Worm (Caenorhabditis elegans) whole organism, L4 larva: ENCODE data around the gene M04B2.2.

Experiments used
- F10B5.3 ChIP-seq: sonication (generic microtip); optimal IDR thresholded peaks from 2 replicates; lab custom pipeline; 2016; ENCODE audit warnings: mild to moderate bottlenecking, missing genetic modification characterization, missing compliant biosample characterization
- F26F4.8 ChIP-seq: fragments of 200-800 bp; sonication (Bioruptor generic); conservative IDR thresholded peaks from 2 replicates; pipeline ENCODE4 v1.3.6; 2022; ENCODE audit warnings: missing genetic modification characterization, missing compliant biosample characterization
- F37D6.2 ChIP-seq: sonication (generic microtip); optimal IDR thresholded peaks from 2 replicates; lab custom pipeline; 2016; ENCODE audit warnings: mild to moderate bottlenecking, missing genetic modification characterization, missing compliant biosample characterization
- F44E2.7 ChIP-seq: fragments of 200-800 bp; sonication (Bioruptor generic); IDR thresholded peaks from 2 replicates; pipeline ENCODE4 v2.1.2; 2022; ENCODE audit warnings: missing genetic modification characterization, missing compliant biosample characterization
- Y5F2A.4 ChIP-seq: fragments of 200-800 bp; sonication (Bioruptor generic); optimal IDR thresholded peaks from 2 replicates; lab custom pipeline; 2018; ENCODE audit warnings: mild to moderate bottlenecking, missing genetic modification characterization, missing compliant biosample characterization
- Y75B8A.6 ChIP-seq: fragments of 200-800 bp; sonication (Bioruptor generic); IDR thresholded peaks from 2 replicates; pipeline ENCODE4 v1.3.6; 2022; ENCODE audit warnings: missing genetic modification reagents, missing genetic modification characterization, missing compliant biosample characterization
- ZK337.2 ChIP-seq: fragments of 200-800 bp; sonication (Bioruptor generic); IDR thresholded peaks from 2 replicates; pipeline ENCODE4 v1.3.6; 2022; ENCODE audit warnings: missing genetic modification reagents, missing genetic modification characterization, missing compliant biosample characterization
- aha-1 ChIP-seq: fragments of 150-350 bp; peaks from one replicate; lab custom pipeline; 2014; ENCODE audit warnings: missing biosample characterization, missing genetic modification characterization
- arid-1 ChIP-seq: fragments of 200-800 bp; sonication (Bioruptor generic); conservative IDR thresholded peaks from 2 replicates; pipeline ENCODE4 v1.3.6; 2022; ENCODE audit warnings: missing genetic modification reagents, missing genetic modification characterization, missing compliant biosample characterization
- ceh-32 ChIP-seq: sonication (generic microtip); optimal IDR thresholded peaks from 2 replicates; lab custom pipeline; 2016; ENCODE audit warnings: mild to moderate bottlenecking, missing genetic modification characterization, missing compliant biosample characterization; ENCODE audit not compliant: poor library complexity
- ceh-44 ChIP-seq: fragments of 200-800 bp; sonication (Bioruptor generic); IDR thresholded peaks from 2 replicates; pipeline ENCODE4 v1.3.6; 2022; ENCODE audit warnings: missing genetic modification reagents, missing genetic modification characterization, missing compliant biosample characterization
- ceh-82 ChIP-seq: sonication (generic microtip); optimal IDR thresholded peaks from 2 replicates; lab custom pipeline; 2017; ENCODE audit warnings: missing biosample characterization, missing genetic modification characterization
- cey-2 ChIP-seq: sonication (generic microtip); optimal IDR thresholded peaks from 3 replicates; lab custom pipeline; 2017; ENCODE audit warnings: missing genetic modification characterization, mild to moderate bottlenecking, missing compliant biosample characterization, antibody characterized with exemption, borderline replicate concordance; ENCODE audit not compliant: insufficient read depth
- daf-16 ChIP-seq, 3 experiments: sonication (generic microtip); optimal IDR thresholded peaks; 2 replicates each; lab custom pipeline; 2016 to 2017; ENCODE audit warnings: missing genetic modification characterization in 3 of 3, missing genetic modification reagents in 3 of 3, mild to moderate bottlenecking in 2 of 3, missing compliant biosample characterization in 2 of 3, missing biosample characterization in 1 of 3, moderate library complexity in 1 of 3
- dmd-6 ChIP-seq: fragments of 200-800 bp; sonication (Bioruptor generic); IDR thresholded peaks from 2 replicates; pipeline ENCODE4 v1.3.6; 2022; ENCODE audit warnings: missing genetic modification reagents, missing genetic modification characterization, missing compliant biosample characterization
- dmd-9 ChIP-seq: fragments of 200-800 bp; sonication (Bioruptor generic); IDR thresholded peaks from 2 replicates; pipeline ENCODE4 v1.3.6; 2022; ENCODE audit warnings: missing genetic modification reagents, missing genetic modification characterization, missing compliant biosample characterization
- dpl-1 ChIP-seq: fragments of 150-350 bp; optimal IDR thresholded peaks from 2 replicates; lab custom pipeline; 2014; ENCODE audit warnings: missing biosample characterization, missing genetic modification reagents, missing genetic modification characterization
- dve-1 ChIP-seq: sonication (generic microtip); optimal IDR thresholded peaks from 2 replicates; lab custom pipeline; 2017; ENCODE audit warnings: antibody characterized with exemption, mild to moderate bottlenecking, missing genetic modification characterization, missing compliant biosample characterization; ENCODE audit not compliant: insufficient read depth
- fos-1 ChIP-seq: fragments of 150-350 bp; optimal IDR thresholded peaks from 2 replicates; lab custom pipeline; 2014; ENCODE audit warnings: missing biosample characterization, missing genetic modification characterization
- hif-1 ChIP-seq, 2 experiments: sonication (generic microtip); optimal IDR thresholded peaks; 2 replicates each; lab custom pipeline; 2016 to 2017; ENCODE audit warnings: missing compliant biosample characterization in 2 of 2, missing genetic modification characterization in 2 of 2, missing genetic modification reagents in 2 of 2, missing genotype in 2 of 2, mild to moderate bottlenecking in 1 of 2
- hlh-11 ChIP-seq: fragments of 200-800 bp; sonication (Bioruptor generic); optimal IDR thresholded peaks from 2 replicates; lab custom pipeline; 2018; ENCODE audit warnings: mild to moderate bottlenecking, missing genetic modification characterization, missing compliant biosample characterization
- jun-1 ChIP-seq: fragments of 150-350 bp; optimal IDR thresholded peaks from 2 replicates; lab custom pipeline; 2014; ENCODE audit warnings: missing biosample characterization, missing genetic modification reagents, missing genetic modification characterization
- lim-7 ChIP-seq: fragments of 200-800 bp; sonication (Bioruptor generic); IDR thresholded peaks from 2 replicates; pipeline ENCODE4 v1.3.6; 2022; ENCODE audit warnings: missing genetic modification characterization, missing compliant biosample characterization
- lin-1 ChIP-seq: fragments of 200-800 bp; sonication (Bioruptor generic); IDR thresholded peaks from 2 replicates; pipeline ENCODE4 v1.3.6; 2022; ENCODE audit warnings: missing genetic modification reagents, missing genetic modification characterization, missing compliant biosample characterization
- lin-13 ChIP-seq: fragments of 150-350 bp; optimal IDR thresholded peaks from 2 replicates; lab custom pipeline; 2014; ENCODE audit warnings: missing biosample characterization, missing genetic modification reagents, missing genetic modification characterization
- lin-29 ChIP-seq: fragments of 200-800 bp; sonication (Bioruptor generic); IDR thresholded peaks from 2 replicates; pipeline ENCODE4 v1.3.6; 2022; ENCODE audit warnings: missing genetic modification reagents, missing genetic modification characterization, missing compliant biosample characterization
- lin-38 ChIP-seq: fragments of 200-800 bp; sonication (Bioruptor generic); IDR thresholded peaks from 2 replicates; pipeline ENCODE4 v1.3.6; 2022; ENCODE audit warnings: missing genetic modification reagents, missing genetic modification characterization, missing compliant biosample characterization
- lsy-2 ChIP-seq, 2 experiments: fragments of 150-350 bp in 1 of 2; sonication (generic microtip) in 1 of 2; optimal IDR thresholded peaks; 2 replicates each; lab custom pipeline; 2014 to 2017; ENCODE audit warnings: missing biosample characterization in 2 of 2, missing genetic modification characterization in 2 of 2
- madf-5 ChIP-seq, 2 experiments: fragments of 200-800 bp; sonication (Bioruptor generic); IDR thresholded peaks; 2 replicates each; pipeline ENCODE4 v1.3.6; 2022; ENCODE audit warnings: missing compliant biosample characterization in 2 of 2, missing genetic modification characterization in 2 of 2
- mdl-1 ChIP-seq, 2 experiments: fragments of 150-350 bp in 1 of 2; sonication (generic microtip) in 1 of 2; optimal IDR thresholded peaks; 2 replicates each; lab custom pipeline; 2014 to 2017; ENCODE audit warnings: missing biosample characterization in 2 of 2, missing genetic modification characterization in 2 of 2
- mes-2 ChIP-seq: sonication (generic microtip); optimal IDR thresholded peaks from 2 replicates; lab custom pipeline; 2016; ENCODE audit warnings: missing genotype, mild to moderate bottlenecking, missing genetic modification characterization, missing compliant biosample characterization; ENCODE audit not compliant: poor library complexity, severe bottlenecking
- mxl-2 ChIP-seq: fragments of 200-800 bp; sonication (Bioruptor generic); conservative IDR thresholded peaks from 2 replicates; pipeline ENCODE4 v1.3.6; 2022; ENCODE audit warnings: missing genetic modification reagents, missing genetic modification characterization, missing compliant biosample characterization
- nhr-10 ChIP-seq: fragments of 150-350 bp; optimal IDR thresholded peaks from 2 replicates; lab custom pipeline; 2014; ENCODE audit warnings: missing biosample characterization, missing genetic modification characterization
- nhr-102 ChIP-seq: sonication (generic microtip); optimal IDR thresholded peaks from 2 replicates; lab custom pipeline; 2016; ENCODE audit warnings: mild to moderate bottlenecking, missing genetic modification characterization, moderate library complexity, missing compliant biosample characterization
- nhr-111 ChIP-seq: fragments of 200-800 bp; sonication (Bioruptor generic); optimal IDR thresholded peaks from 2 replicates; lab custom pipeline; 2018; ENCODE audit warnings: mild to moderate bottlenecking, missing genetic modification characterization, missing compliant biosample characterization
- nhr-237 ChIP-seq: sonication (generic microtip); optimal IDR thresholded peaks from 2 replicates; lab custom pipeline; 2017; ENCODE audit warnings: missing biosample characterization, missing genetic modification characterization
- nhr-25 ChIP-seq: sonication (generic microtip); optimal IDR thresholded peaks from 2 replicates; lab custom pipeline; 2017; ENCODE audit warnings: missing genetic modification characterization, mild to moderate bottlenecking, missing compliant biosample characterization, antibody characterized with exemption, moderate library complexity, borderline replicate concordance; ENCODE audit not compliant: insufficient read depth
- nhr-76 ChIP-seq: fragments of 150-350 bp; optimal IDR thresholded peaks from 2 replicates; lab custom pipeline; 2014; ENCODE audit warnings: missing biosample characterization, missing genetic modification characterization
- pha-4 ChIP-seq, 2 experiments: fragments of 150-350 bp in 1 of 2; fragments of 200-800 bp in 1 of 2; sonication (Bioruptor generic) in 1 of 2; IDR thresholded peaks in 1 of 2; optimal IDR thresholded peaks in 1 of 2; 2 replicates each; pipeline versions ENCODE4 v1.3.6 to Lab custom; 2014 to 2022; ENCODE audit warnings: missing genetic modification characterization in 2 of 2, missing genetic modification reagents in 2 of 2, missing biosample characterization in 1 of 2, missing compliant biosample characterization in 1 of 2
- php-3 ChIP-seq: fragments of 200-800 bp; sonication (Bioruptor generic); IDR thresholded peaks from 2 replicates; pipeline ENCODE4 v1.3.6; 2022; ENCODE audit warnings: missing genetic modification reagents, missing genetic modification characterization, missing compliant biosample characterization
- snpc-1.2 ChIP-seq: fragments of 200-800 bp; sonication (Bioruptor generic); IDR thresholded peaks from 2 replicates; pipeline ENCODE4 v1.3.6; 2022; ENCODE audit warnings: missing genetic modification reagents, missing genetic modification characterization, missing compliant biosample characterization
- spr-3 ChIP-seq: fragments of 200-800 bp; sonication (Bioruptor generic); optimal IDR thresholded peaks from 2 replicates; lab custom pipeline; 2018; ENCODE audit warnings: mild to moderate bottlenecking, missing genetic modification characterization, missing compliant biosample characterization
- unc-130 ChIP-seq: sonication (generic microtip); optimal IDR thresholded peaks from 2 replicates; lab custom pipeline; 2016; ENCODE audit warnings: missing genetic modification reagents, missing genetic modification characterization, missing compliant biosample characterization
- unc-39 ChIP-seq: sonication (generic microtip); optimal IDR thresholded peaks from 2 replicates; lab custom pipeline; 2017; ENCODE audit warnings: missing biosample characterization, missing genetic modification characterization
- unc-62 ChIP-seq, 3 experiments: fragments of 150-350 bp in 1 of 3; sonication (generic microtip); optimal IDR thresholded peaks in 2 of 3; peaks in 1 of 3; 1 replicate in 1 of 3; 2 replicates in 2 of 3; lab custom pipeline; 2014 to 2017; ENCODE audit warnings: missing biosample characterization in 3 of 3, missing genetic modification characterization in 3 of 3, missing genetic modification reagents in 3 of 3, missing genotype in 1 of 3
- zag-1 ChIP-seq: fragments of 150-350 bp; optimal IDR thresholded peaks from 2 replicates; lab custom pipeline; 2014; ENCODE audit warnings: missing biosample characterization, missing genetic modification characterization
- zfp-2 ChIP-seq: sonication (generic microtip); optimal IDR thresholded peaks from 2 replicates; lab custom pipeline; 2016; ENCODE audit warnings: mild to moderate bottlenecking, missing genetic modification characterization, missing compliant biosample characterization
- zfp-3 ChIP-seq: fragments of 200-800 bp; sonication (Bioruptor generic); conservative IDR thresholded peaks from 2 replicates; pipeline ENCODE4 v1.3.6; 2022; ENCODE audit warnings: missing genetic modification reagents, missing genetic modification characterization, missing compliant biosample characterization

Gene M04B2.2

ce11 chrIV:11524241-11524692 lies 3.6 kb upstream of the M04B2.2 start, which contains the start of gene mep-1:
mep-1 (plus strand) TSS chrIV:11524642.
- TF ChIP-seq nhr-10 (tag; lab: Kevin White, UChicago), result no peak
- TF ChIP-seq Y5F2A.4 (GFP tag; lab: Kevin White, UChicago), result no peak
- TF ChIP-seq ceh-44 (GFP tag; lab: Robert Waterston, UW), result no peak
- TF ChIP-seq lin-13, result peak; percentile 51
- TF ChIP-seq pha-4 (GFP tag; IDR thresholded peaks at IDR 0.05; lab: Robert Waterston, UW), result peak; percentile 58
- TF ChIP-seq pha-4 (tag; optimal IDR thresholded peaks at IDR 0.05; lab: Kevin White, UChicago), result no peak
- no peak for TF ChIP-seq snpc-1.2 (GFP tag; lab: Robert Waterston, UW)
- no peak for TF ChIP-seq nhr-111 (GFP tag; lab: Kevin White, UChicago)
- TF ChIP-seq Y75B8A.6 (GFP tag; lab: Robert Waterston, UW), result no peak
- peak; percentile 98 for TF ChIP-seq aha-1 (tag; lab: Kevin White, UChicago)
- no peak for TF ChIP-seq zag-1 (tag; lab: Kevin White, UChicago)
- TF ChIP-seq dpl-1, result peak; percentile 65
- TF ChIP-seq F10B5.3 (tag; lab: Kevin White, UChicago), result peak; percentile 15
- TF ChIP-seq nhr-237 (tag; lab: Kevin White, UChicago), result no peak
- TF ChIP-seq unc-62 (GFP tag; optimal IDR thresholded peaks at IDR 0.05 in 1 of 2; lab: Kevin White, UChicago), result no peak
- no peak for TF ChIP-seq unc-62 (tag; optimal IDR thresholded peaks at IDR 0.05; lab: Kevin White, UChicago)
- peak; percentile 58; the same call in 1 of the 2 replicates for TF ChIP-seq dmd-9 (GFP tag; lab: Robert Waterston, UW)
- peak; percentile 3 to 76 for TF ChIP-seq lsy-2 (tag; optimal IDR thresholded peaks at IDR 0.05; lab: Kevin White, UChicago)
- TF ChIP-seq dve-1 (tag; lab: Kevin White, UChicago), result peak; percentile 6
- TF ChIP-seq hif-1 (tag; optimal IDR thresholded peaks at IDR 0.05; lab: Kevin White, UChicago), result peak in 1 of 2 experiments; percentile 14
- TF ChIP-seq ceh-82, result no peak
- no peak for TF ChIP-seq F26F4.8 (GFP tag; lab: Robert Waterston, UW)
- TF ChIP-seq spr-3 (GFP tag; lab: Kevin White, UChicago), result no peak
- peak; percentile 66 for TF ChIP-seq lin-38 (GFP tag; lab: Robert Waterston, UW)
- no peak for TF ChIP-seq zfp-2 (tag; lab: Kevin White, UChicago)
- TF ChIP-seq fos-1 (tag; lab: Kevin White, UChicago), result no peak
- TF ChIP-seq php-3 (GFP tag; lab: Robert Waterston, UW), result no peak
- 0 out of 2 replicates have a peak, but pooled peaks have one; percentile 24 for TF ChIP-seq arid-1 (GFP tag; lab: Robert Waterston, UW)
- no peak for TF ChIP-seq lin-29 (GFP tag; lab: Robert Waterston, UW)
- TF ChIP-seq nhr-76 (tag; lab: Kevin White, UChicago), result no peak
- TF ChIP-seq hlh-11 (tag; lab: Kevin White, UChicago), result peak; percentile 86
- TF ChIP-seq ZK337.2 (GFP tag; lab: Robert Waterston, UW), result no peak
- TF ChIP-seq jun-1 (tag; lab: Kevin White, UChicago), result no peak
- peak in 1 of 2 experiments; percentile 73 for TF ChIP-seq mdl-1 (tag; optimal IDR thresholded peaks at IDR 0.05; lab: Kevin White, UChicago)
- TF ChIP-seq mxl-2 (GFP tag; lab: Robert Waterston, UW), result no peak
- no peak for TF ChIP-seq cey-2
- no peak for TF ChIP-seq nhr-102 (tag; lab: Kevin White, UChicago)
- no peak for TF ChIP-seq ceh-32
- no peak for TF ChIP-seq F44E2.7 (GFP tag; lab: Robert Waterston, UW)
- no peak for TF ChIP-seq daf-16 (GFP tag; optimal IDR thresholded peaks at IDR 0.05; lab: Kevin White, UChicago)
- no peak for TF ChIP-seq daf-16 (tag; optimal IDR thresholded peaks at IDR 0.05; lab: Kevin White, UChicago)
- TF ChIP-seq dmd-6 (GFP tag; lab: Robert Waterston, UW), result peak; percentile 19
- TF ChIP-seq lin-1 (GFP tag; lab: Robert Waterston, UW), result no peak
- peak; percentile 51 for TF ChIP-seq nhr-25 (tag; lab: Kevin White, UChicago)
- no peak for TF ChIP-seq unc-39 (tag; lab: Kevin White, UChicago)
- TF ChIP-seq mes-2 (tag; lab: Kevin White, UChicago), result peak; percentile 66
- TF ChIP-seq unc-130 (GFP tag; lab: Kevin White, UChicago), result no peak
- TF ChIP-seq lim-7 (GFP tag; lab: Robert Waterston, UW), result peak; percentile 59; the same call in 1 of the 2 replicates
- TF ChIP-seq F37D6.2 (tag; lab: Kevin White, UChicago), result peak; percentile 74
- TF ChIP-seq madf-5 (GFP tag; IDR thresholded peaks at IDR 0.05; lab: Robert Waterston, UW), result no peak
- TF ChIP-seq zfp-3 (GFP tag; lab: Robert Waterston, UW), result no peak
